Fruit fly (Drosophila melanogaster) S2 (cell line): ENCODE measurements around the gene CG31904.

Experiments used
- CG8478 ChIP-seq: fragments of >200 bp; optimal IDR thresholded peaks from 2 replicates; lab custom pipeline; 2018
- CTCF ChIP-seq, 2 experiments: fragments of >200 bp; optimal IDR thresholded peaks; 2 replicates each; lab custom pipeline; 2018

DNA sequence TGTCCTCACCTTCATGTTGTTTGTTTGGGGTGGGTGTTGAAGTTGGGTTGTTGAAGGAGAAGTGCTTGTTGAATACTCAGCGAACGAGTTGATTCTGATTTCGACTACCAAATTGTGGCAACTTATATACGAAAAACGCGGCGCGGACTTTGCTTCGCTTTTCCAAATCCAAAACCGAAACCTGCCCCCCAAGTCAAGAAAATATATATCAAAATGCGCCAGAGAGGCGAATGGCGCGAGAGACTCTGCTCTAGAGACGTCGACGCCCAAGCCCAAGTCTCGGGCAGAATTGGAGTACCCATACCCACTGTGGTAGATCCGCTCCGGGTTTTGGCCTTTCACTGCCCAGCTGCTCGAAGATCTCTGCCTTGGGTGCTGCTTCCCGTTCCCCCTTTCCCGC is 6.1 kb upstream of the CG31904 start, which contains the start of gene CG7214:
- TF ChIP-seq CTCF (optimal IDR thresholded peaks at IDR 0.05; lab: Kevin White, UChicago) (no peak), CG8478 (lab: Kevin White, UChicago) (no peak)
